Worm (Caenorhabditis elegans): ENCODE results near the gene nep-25.
"Not testable (repeated sequence)": the region's sequence is repeated elsewhere in the genome, so short reads cannot be mapped to it uniquely, and the experiment has no call there.

nep-25 gene

ce11 chrII:5874130-5874529, 32.1 kb downstream of the nep-25 start:
- TF ChIP-seq zip-8 (tag; optimal IDR thresholded peaks at IDR 0.05) (no peak), elt-3 (tag; optimal IDR thresholded peaks at IDR 0.05) (no peak), blmp-1 (tag; optimal IDR thresholded peaks at IDR 0.05) (no peak), drap-1 (GFP tag; optimal IDR thresholded peaks at IDR 0.05) (no peak), bed-3 (GFP tag; optimal IDR thresholded peaks at IDR 0.05) (no peak), ceh-83 (GFP tag; optimal IDR thresholded peaks at IDR 0.05) (no peak), lin-13 (tag; optimal IDR thresholded peaks at IDR 0.05) (no peak), nhr-2 (tag; optimal IDR thresholded peaks at IDR 0.05) (no peak), nhr-76 (tag; optimal IDR thresholded peaks at IDR 0.05) (no peak), pha-4 (tag; optimal IDR thresholded peaks at IDR 0.05) (no peak), nhr-237 (tag; optimal IDR thresholded peaks at IDR 0.05) (no peak), flh-1 (GFP tag; optimal IDR thresholded peaks at IDR 0.05) (no peak), mab-5 (tag; optimal IDR thresholded peaks at IDR 0.05) (no peak), lin-32 (GFP tag; optimal IDR thresholded peaks at IDR 0.05) (no peak), ces-1 (GFP tag; optimal IDR thresholded peaks at IDR 0.05) (no peak), snpc-4 (tag; optimal IDR thresholded peaks at IDR 0.05) (no peak), mep-1 (tag; optimal IDR thresholded peaks at IDR 0.05) (no peak), ceh-43 (GFP tag; optimal IDR thresholded peaks at IDR 0.05) (no peak), nhr-28 (tag; optimal IDR thresholded peaks at IDR 0.05) (no peak), M03D4.4 (tag; optimal IDR thresholded peaks at IDR 0.05) (no peak)

ce11 chrII:5876053-5876452, 34.0 kb downstream of the nep-25 start, which contains the start of gene F55C12.6:
F55C12.6 (minus strand) TSS chrII:5876153.
- TF ChIP-seq sptf-1 (tag; optimal IDR thresholded peaks at IDR 0.05) (no peak), nhr-76 (tag; optimal IDR thresholded peaks at IDR 0.05) (no peak), ceh-83 (GFP tag; optimal IDR thresholded peaks at IDR 0.05) (no peak), mls-2 (tag; optimal IDR thresholded peaks at IDR 0.05) (no peak)

ce11 chrII:5876511-5876910, 34.5 kb downstream of the nep-25 start, which contains the start of gene F55C12.2:
F55C12.2 (plus strand) TSS chrII:5876811.
- not testable (repeated sequence) for TF ChIP-seq drap-1 (GFP tag; optimal IDR thresholded peaks at IDR 0.05); ceh-83 (GFP tag; optimal IDR thresholded peaks at IDR 0.05); snpc-4 (tag; optimal IDR thresholded peaks at IDR 0.05)

ce11 chrII:5880677-5881076, 38.6 kb downstream of the nep-25 start:
- TF ChIP-seq mls-2 (tag; optimal IDR thresholded peaks at IDR 0.05) (peak; percentile 23), tbx-8 (GFP tag; optimal IDR thresholded peaks at IDR 0.05) (no peak), lsy-2 (tag; optimal IDR thresholded peaks at IDR 0.05) (no peak)

- TF ChIP-seq ceh-83 (GFP tag; optimal IDR thresholded peaks at IDR 0.05) (no peak), drap-1 (GFP tag; optimal IDR thresholded peaks at IDR 0.05) (no peak), bed-3 (GFP tag; optimal IDR thresholded peaks at IDR 0.05) (no peak), ceh-43 (GFP tag; optimal IDR thresholded peaks at IDR 0.05) (no peak), ceh-39 (tag; optimal IDR thresholded peaks at IDR 0.05) (no peak), lin-13 (tag; optimal IDR thresholded peaks at IDR 0.05) (no peak), nhr-2 (tag; optimal IDR thresholded peaks at IDR 0.05) (no peak)
These were observed 42.2 kb downstream of the nep-25 start, which contains the start of gene rfip-1 for ce11 chrII:5884252-5884651. rfip-1 (plus strand) TSS chrII:5884552.

ce11 chrII:5885966-5886621, 44.1 kb downstream of the nep-25 start:
- TF ChIP-seq ham-2 (GFP tag; optimal IDR thresholded peaks at IDR 0.05) (no peak), nhr-237 (tag; optimal IDR thresholded peaks at IDR 0.05) (peak; percentile 30), unc-39 (tag; optimal IDR thresholded peaks at IDR 0.05) (no peak), mls-2 (tag; optimal IDR thresholded peaks at IDR 0.05) (no peak), lin-13 (tag; optimal IDR thresholded peaks at IDR 0.05) (no peak)
